Worm (Caenorhabditis elegans) whole organism, mixed stage, embryonic: ENCODE measurements around the gene C16C10.1.
A peak's percentile ranks its signal among the peaks of the same experiment; 100 is the strongest.

Experiments used
- M03D4.4 ChIP-seq: sonication (generic microtip); optimal IDR thresholded peaks from 2 replicates; lab custom pipeline; 2017; ENCODE audit warnings: mild to moderate bottlenecking, missing genetic modification characterization, missing compliant biosample characterization
- bed-3 ChIP-seq: fragments of 200-800 bp; sonication (Bioruptor generic); optimal IDR thresholded peaks from 3 replicates; lab custom pipeline; 2018; ENCODE audit warnings: mild to moderate bottlenecking, missing genetic modification characterization, moderate library complexity, missing compliant biosample characterization
- blmp-1 ChIP-seq: fragments of 150-350 bp; optimal IDR thresholded peaks from 2 replicates; lab custom pipeline; 2014; ENCODE audit warnings: missing biosample characterization, missing genetic modification characterization
- ceh-39 ChIP-seq: fragments of 150-350 bp; optimal IDR thresholded peaks from 2 replicates; lab custom pipeline; 2014; ENCODE audit warnings: missing biosample characterization, missing genetic modification characterization
- ceh-43 ChIP-seq: fragments of 200-800 bp; sonication (Bioruptor generic); optimal IDR thresholded peaks from 2 replicates; lab custom pipeline; 2018; ENCODE audit warnings: mild to moderate bottlenecking, missing genetic modification characterization, moderate library complexity, missing compliant biosample characterization
- ceh-83 ChIP-seq: fragments of 200-800 bp; sonication (Bioruptor generic); optimal IDR thresholded peaks from 2 replicates; lab custom pipeline; 2018; ENCODE audit warnings: mild to moderate bottlenecking, missing genetic modification characterization, missing compliant biosample characterization
- ces-1 ChIP-seq: fragments of 150-350 bp; optimal IDR thresholded peaks from 2 replicates; lab custom pipeline; 2014; ENCODE audit warnings: missing biosample characterization, missing genetic modification reagents, missing genetic modification characterization
- cnd-1 ChIP-seq: fragments of 200-800 bp; sonication (Bioruptor generic); optimal IDR thresholded peaks from 2 replicates; lab custom pipeline; 2018; ENCODE audit warnings: mild to moderate bottlenecking, missing genetic modification characterization, missing compliant biosample characterization
- drap-1 ChIP-seq: fragments of 200-800 bp; sonication (Bioruptor generic); optimal IDR thresholded peaks from 3 replicates; lab custom pipeline; 2018; ENCODE audit warnings: mild to moderate bottlenecking, missing genetic modification characterization, missing compliant biosample characterization
- elt-1 ChIP-seq: sonication (generic microtip); optimal IDR thresholded peaks from 2 replicates; lab custom pipeline; 2017; ENCODE audit warnings: missing genetic modification characterization, mild to moderate bottlenecking, missing compliant biosample characterization, antibody characterized with exemption, moderate library complexity, borderline replicate concordance; ENCODE audit not compliant: insufficient read depth
- elt-3 ChIP-seq: fragments of 150-350 bp; optimal IDR thresholded peaks from 2 replicates; lab custom pipeline; 2014; ENCODE audit warnings: missing biosample characterization, missing genetic modification characterization
- flh-1 ChIP-seq: fragments of 200-800 bp; sonication (Bioruptor generic); optimal IDR thresholded peaks from 2 replicates; lab custom pipeline; 2018; ENCODE audit warnings: mild to moderate bottlenecking, missing genetic modification characterization, moderate library complexity, missing compliant biosample characterization
- ham-2 ChIP-seq: fragments of 200-800 bp; sonication (Bioruptor generic); optimal IDR thresholded peaks from 2 replicates; lab custom pipeline; 2018; ENCODE audit warnings: mild to moderate bottlenecking, missing genetic modification characterization, missing compliant biosample characterization
- hlh-1 ChIP-seq: fragments of 150-350 bp; optimal IDR thresholded peaks from 2 replicates; lab custom pipeline; 2014; ENCODE audit warnings: missing biosample characterization, missing genetic modification reagents, missing genetic modification characterization
- lin-13 ChIP-seq: fragments of 150-350 bp; optimal IDR thresholded peaks from 2 replicates; lab custom pipeline; 2014; ENCODE audit warnings: missing biosample characterization, missing genetic modification characterization
- lin-32 ChIP-seq: fragments of 200-800 bp; sonication (Bioruptor generic); optimal IDR thresholded peaks from 2 replicates; lab custom pipeline; 2018; ENCODE audit warnings: mild to moderate bottlenecking, missing genetic modification characterization, missing compliant biosample characterization
- lsy-2 ChIP-seq: fragments of 150-350 bp; optimal IDR thresholded peaks from 2 replicates; lab custom pipeline; 2014; ENCODE audit warnings: missing biosample characterization, missing genetic modification characterization
- mab-5 ChIP-seq: fragments of 150-350 bp; optimal IDR thresholded peaks from 2 replicates; lab custom pipeline; 2014; ENCODE audit warnings: missing biosample characterization, missing genetic modification characterization
- mep-1 ChIP-seq: fragments of 150-350 bp; optimal IDR thresholded peaks from 2 replicates; lab custom pipeline; 2017; ENCODE audit warnings: missing biosample characterization, missing genetic modification reagents, missing genetic modification characterization, inconsistent platforms
- mls-2 ChIP-seq: sonication (generic microtip); optimal IDR thresholded peaks from 2 replicates; lab custom pipeline; 2016; ENCODE audit warnings: mild to moderate bottlenecking, missing genetic modification characterization, moderate library complexity, missing compliant biosample characterization
- nhr-12 ChIP-seq: fragments of 150-350 bp; optimal IDR thresholded peaks from 2 replicates; lab custom pipeline; 2014; ENCODE audit warnings: missing biosample characterization, missing genetic modification characterization
- nhr-2 ChIP-seq: fragments of 150-350 bp; optimal IDR thresholded peaks from 2 replicates; lab custom pipeline; 2014; ENCODE audit warnings: missing biosample characterization, missing genetic modification characterization
- nhr-237 ChIP-seq: fragments of 150-350 bp; optimal IDR thresholded peaks from 2 replicates; lab custom pipeline; 2014; ENCODE audit warnings: missing biosample characterization, missing genetic modification characterization
- nhr-28 ChIP-seq: fragments of 150-350 bp; optimal IDR thresholded peaks from 2 replicates; lab custom pipeline; 2014; ENCODE audit warnings: missing biosample characterization, missing genetic modification characterization
- nhr-76 ChIP-seq: sonication (generic microtip); optimal IDR thresholded peaks from 2 replicates; lab custom pipeline; 2017; ENCODE audit warnings: missing biosample characterization, missing genetic modification characterization
- pha-4 ChIP-seq: fragments of 150-350 bp; optimal IDR thresholded peaks from 2 replicates; lab custom pipeline; 2018; ENCODE audit warnings: missing biosample characterization, missing genetic modification reagents, missing genetic modification characterization
- sem-2 ChIP-seq: fragments of 200-800 bp; sonication (Bioruptor generic); optimal IDR thresholded peaks from 2 replicates; lab custom pipeline; 2018; ENCODE audit warnings: mild to moderate bottlenecking, missing genetic modification characterization, missing compliant biosample characterization
- snpc-4 ChIP-seq: fragments of 150-350 bp; optimal IDR thresholded peaks from 2 replicates; lab custom pipeline; 2014; ENCODE audit warnings: missing biosample characterization, missing genetic modification characterization
- sptf-1 ChIP-seq: sonication (generic microtip); optimal IDR thresholded peaks from 2 replicates; lab custom pipeline; 2017; ENCODE audit warnings: mild to moderate bottlenecking, missing genetic modification characterization, moderate library complexity, missing compliant biosample characterization
- tbx-8 ChIP-seq: fragments of 200-800 bp; sonication (Bioruptor generic); optimal IDR thresholded peaks from 2 replicates; lab custom pipeline; 2018; ENCODE audit warnings: mild to moderate bottlenecking, missing genetic modification characterization, moderate library complexity, missing compliant biosample characterization
- unc-120 ChIP-seq: sonication (generic microtip); optimal IDR thresholded peaks from 2 replicates; lab custom pipeline; 2017; ENCODE audit warnings: missing genetic modification characterization, missing compliant biosample characterization; ENCODE audit not compliant: poor library complexity, severe bottlenecking
- unc-39 ChIP-seq: fragments of 150-350 bp; optimal IDR thresholded peaks from 2 replicates; lab custom pipeline; 2014; ENCODE audit warnings: missing biosample characterization, missing genetic modification characterization
- unc-62 ChIP-seq: fragments of 150-350 bp; optimal IDR thresholded peaks from 2 replicates; lab custom pipeline; 2014; ENCODE audit warnings: missing biosample characterization, missing genetic modification reagents, missing genetic modification characterization
- zip-8 ChIP-seq: fragments of 150-350 bp; optimal IDR thresholded peaks from 2 replicates; lab custom pipeline; 2014; ENCODE audit warnings: missing biosample characterization, missing genetic modification characterization
- ztf-11 ChIP-seq: fragments of 150-350 bp; optimal IDR thresholded peaks from 2 replicates; lab custom pipeline; 2014; ENCODE audit warnings: missing biosample characterization, missing genetic modification characterization

The C16C10.1 gene

ce11 chrIII:4178564-4178963, 2.7 kb downstream of the C16C10.1 start, which contains the start of gene C16C10.2:
Gene C16C10.2 (minus strand): TSS chrIII:4178664.
- no peak for TF ChIP-seq blmp-1 (tag; lab: Kevin White, UChicago)
- no peak for TF ChIP-seq elt-1 (tag; lab: Kevin White, UChicago)
- no peak for TF ChIP-seq nhr-12 (tag; lab: Kevin White, UChicago)
- no peak for TF ChIP-seq tbx-8 (GFP tag; lab: Kevin White, UChicago)
- no peak for TF ChIP-seq ztf-11 (tag; lab: Kevin White, UChicago)
- TF ChIP-seq nhr-76, result no peak
- no peak for TF ChIP-seq snpc-4 (tag; lab: Kevin White, UChicago)
- no peak for TF ChIP-seq ceh-39 (tag; lab: Kevin White, UChicago)
- no peak for TF ChIP-seq lin-32

- TF ChIP-seq lin-13 (tag; lab: Kevin White, UChicago) (no peak), nhr-2 (tag; lab: Kevin White, UChicago) (no peak)
Measured at ce11 chrIII:4176109-4176596, 5.1 kb downstream of the C16C10.1 start, which contains the start of the genes hrde-1 and C16C10.13. Gene hrde-1 (minus strand): TSS chrIII:4176159. Gene C16C10.13 (plus strand): TSS chrIII:4176440.

ce11 chrIII:4175489-4175888, 5.7 kb downstream of the C16C10.1 start:
- TF ChIP-seq snpc-4 (tag; lab: Kevin White, UChicago), result no peak
- TF ChIP-seq blmp-1 (tag; lab: Kevin White, UChicago), result no peak
- TF ChIP-seq M03D4.4 (tag; lab: Kevin White, UChicago), result no peak
- TF ChIP-seq elt-3 (tag; lab: Kevin White, UChicago), result no peak
- no peak for TF ChIP-seq nhr-12 (tag; lab: Kevin White, UChicago)
- no peak for TF ChIP-seq drap-1
- no peak for TF ChIP-seq unc-120 (tag; lab: Kevin White, UChicago)
- TF ChIP-seq sptf-1 (tag; lab: Kevin White, UChicago), result no peak
- no peak for TF ChIP-seq sem-2 (GFP tag; lab: Kevin White, UChicago)
- no peak for TF ChIP-seq pha-4 (tag; lab: Kevin White, UChicago)
- TF ChIP-seq unc-62 (GFP tag; lab: Kevin White, UChicago), result no peak
- TF ChIP-seq flh-1 (GFP tag; lab: Kevin White, UChicago), result no peak
- no peak for TF ChIP-seq tbx-8 (GFP tag; lab: Kevin White, UChicago)
- no peak for TF ChIP-seq lsy-2 (tag; lab: Kevin White, UChicago)
- no peak for TF ChIP-seq lin-13 (tag; lab: Kevin White, UChicago)
- TF ChIP-seq ztf-11 (tag; lab: Kevin White, UChicago), result no peak
- no peak for TF ChIP-seq cnd-1

- TF ChIP-seq blmp-1 (tag; lab: Kevin White, UChicago) (no peak), ceh-83 (no peak), hlh-1 (tag; lab: Kevin White, UChicago) (no peak)
Measured at ce11 chrIII:4172210-4172609, 9.0 kb downstream of the C16C10.1 start.

- peak; percentile 93 for TF ChIP-seq unc-120 (tag; lab: Kevin White, UChicago)
- TF ChIP-seq unc-39 (tag; lab: Kevin White, UChicago), result peak; percentile 71
- peak; percentile 96 for TF ChIP-seq sptf-1 (tag; lab: Kevin White, UChicago)
- peak; percentile 94 for TF ChIP-seq mls-2 (tag; lab: Kevin White, UChicago)
- TF ChIP-seq mep-1 (tag; lab: Kevin White, UChicago), result peak; percentile 82
- peak; percentile 94 for TF ChIP-seq cnd-1
- TF ChIP-seq mab-5 (tag; lab: Kevin White, UChicago), result peak; percentile 91
- TF ChIP-seq ces-1 (GFP tag; lab: Kevin White, UChicago), result no peak
- TF ChIP-seq bed-3 (GFP tag; lab: Kevin White, UChicago), result peak; percentile 83
- no peak for TF ChIP-seq zip-8 (tag; lab: Kevin White, UChicago)
- TF ChIP-seq flh-1 (GFP tag; lab: Kevin White, UChicago), result peak; percentile 83
- TF ChIP-seq ceh-43 (GFP tag; lab: Kevin White, UChicago), result peak; percentile 92
- TF ChIP-seq pha-4 (tag; lab: Kevin White, UChicago), result peak; percentile 62
- peak; percentile 7 for TF ChIP-seq unc-62 (GFP tag; lab: Kevin White, UChicago)
- TF ChIP-seq ztf-11 (tag; lab: Kevin White, UChicago), result peak; percentile 94
- peak; percentile 73 for TF ChIP-seq nhr-76
- TF ChIP-seq lsy-2 (tag; lab: Kevin White, UChicago), result peak; percentile 72
- TF ChIP-seq ceh-39 (tag; lab: Kevin White, UChicago), result peak; percentile 51
- peak; percentile 78 for TF ChIP-seq elt-3 (tag; lab: Kevin White, UChicago)
- TF ChIP-seq drap-1, result peak; percentile 88
- peak; percentile 81 for TF ChIP-seq tbx-8 (GFP tag; lab: Kevin White, UChicago)
- peak; percentile 85 for TF ChIP-seq hlh-1 (tag; lab: Kevin White, UChicago)
- TF ChIP-seq nhr-2 (tag; lab: Kevin White, UChicago), result peak; percentile 20
- peak; percentile 73 for TF ChIP-seq nhr-28
- TF ChIP-seq nhr-12 (tag; lab: Kevin White, UChicago), result peak; percentile 99
- peak; percentile 75 for TF ChIP-seq elt-1 (tag; lab: Kevin White, UChicago)
- no peak for TF ChIP-seq snpc-4 (tag; lab: Kevin White, UChicago)
- peak; percentile 81 for TF ChIP-seq lin-13 (tag; lab: Kevin White, UChicago)
- peak; percentile 73 for TF ChIP-seq blmp-1 (tag; lab: Kevin White, UChicago)
- peak; percentile 89 for TF ChIP-seq lin-32
- TF ChIP-seq nhr-237 (tag; lab: Kevin White, UChicago), result peak; percentile 53
- TF ChIP-seq sem-2 (GFP tag; lab: Kevin White, UChicago), result peak; percentile 82
- TF ChIP-seq ceh-83, result peak; percentile 94
- peak; percentile 73 for TF ChIP-seq ham-2
- peak; percentile 93 for TF ChIP-seq M03D4.4 (tag; lab: Kevin White, UChicago)
Measured at ce11 chrIII:4170903-4171377, 10.3 kb downstream of the C16C10.1 start, which contains the start of the genes rnf-121 and C16C10.4. Gene rnf-121 (minus strand): TSS chrIII:4170953. Gene C16C10.4 (plus strand): TSS chrIII:4171336.
